Worm (Caenorhabditis elegans): ENCODE results near the gene K09E4.3.

- TF ChIP-seq ets-4 (tag; optimal IDR thresholded peaks at IDR 0.05) (no peak), unc-55 (GFP tag; optimal IDR thresholded peaks at IDR 0.05) (no peak), ceh-6 (GFP tag; optimal IDR thresholded peaks at IDR 0.05) (no peak), ahr-1 (tag; optimal IDR thresholded peaks at IDR 0.05) (no peak), pha-4 (tag; optimal IDR thresholded peaks at IDR 0.05) (no peak), dve-1 (tag; optimal IDR thresholded peaks at IDR 0.05) (no peak), ama-1 (optimal IDR thresholded peaks at IDR 0.05) (no peak), fkh-10 (GFP tag; optimal IDR thresholded peaks at IDR 0.05) (no peak), hlh-30 (tag; optimal IDR thresholded peaks at IDR 0.05; ENCODE audit: insufficient read depth) (no peak), sdc-2 (tag; optimal IDR thresholded peaks at IDR 0.05) (no peak), ttx-3 (tag; optimal IDR thresholded peaks at IDR 0.05) (no peak)
These were observed 10.8 kb upstream of the K09E4.3 start, which contains the start of gene K09E4.1 for ce11 chrII:14137538-14137937.

Measured in whole organism, late embryonic.